Fruit fly (Drosophila melanogaster) whole organism, prepupa: ENCODE data around the gene Mnt.

Experiments
- CG10669 ChIP-seq: fragments of 200-800 bp; sonication (Bioruptor generic); optimal IDR thresholded peaks from 3 replicates; lab custom pipeline; 2018; ENCODE audit warnings: missing biosample characterization, mild to moderate bottlenecking, missing genetic modification characterization, moderate library complexity
- CG34406 ChIP-seq: fragments of 200-800 bp; sonication (Bioruptor generic); optimal IDR thresholded peaks from 3 replicates; lab custom pipeline; 2016; ENCODE audit warnings: missing biosample characterization, missing genetic modification characterization
- CG6163 ChIP-seq: fragments of 200-800 bp; sonication (Bioruptor generic); IDR thresholded peaks from 3 replicates; pipeline ENCODE4 v1.3.6; 2022; ENCODE audit warnings: missing biosample characterization, missing genetic modification characterization
- CG6808 ChIP-seq: fragments of 200-800 bp; sonication (Bioruptor generic); optimal IDR thresholded peaks from 3 replicates; lab custom pipeline; 2017; ENCODE audit warnings: missing biosample characterization, missing genetic modification characterization, mild to moderate bottlenecking, moderate library complexity, missing genetic modification reagents
- CG7368 ChIP-seq: fragments of 200-800 bp; sonication (Bioruptor generic); optimal IDR thresholded peaks from 3 replicates; lab custom pipeline; 2016; ENCODE audit warnings: missing biosample characterization, missing genetic modification characterization
- Eip93F ChIP-seq: fragments of 200-800 bp; sonication (Bioruptor generic); optimal IDR thresholded peaks from 2 replicates; lab custom pipeline; 2016; ENCODE audit warnings: missing biosample characterization, mild to moderate bottlenecking, missing genetic modification characterization
- Gug ChIP-seq: fragments of 200-800 bp; sonication (Bioruptor generic); IDR thresholded peaks from 2 replicates; pipeline ENCODE4 v1.3.6; 2022; ENCODE audit warnings: missing biosample characterization, missing genetic modification characterization
- Hr38 ChIP-seq: sonication (Bioruptor generic); optimal IDR thresholded peaks from 2 replicates; lab custom pipeline; 2016; ENCODE audit warnings: missing biosample characterization, missing genetic modification characterization
- OdsH ChIP-seq: fragments of 200-800 bp; sonication (Bioruptor generic); optimal IDR thresholded peaks from 3 replicates; lab custom pipeline; 2016; ENCODE audit warnings: missing biosample characterization, missing genetic modification characterization
- fkh ChIP-seq: fragments of 200-800 bp; sonication (Bioruptor generic); optimal IDR thresholded peaks from 3 replicates; lab custom pipeline; 2017; ENCODE audit warnings: missing biosample characterization, mild to moderate bottlenecking, missing genetic modification characterization, moderate library complexity
- net ChIP-seq: fragments of 200-800 bp; sonication (Bioruptor generic); optimal IDR thresholded peaks from 3 replicates; lab custom pipeline; 2016; ENCODE audit warnings: missing biosample characterization, missing genetic modification characterization
- pdm3 ChIP-seq: fragments of 200-800 bp; sonication (Bioruptor generic); optimal IDR thresholded peaks from 3 replicates; lab custom pipeline; 2016; ENCODE audit warnings: missing biosample characterization, missing genetic modification characterization
- svp ChIP-seq: fragments of 200-800 bp; sonication (Bioruptor generic); peaks from one replicate; lab custom pipeline; 2016; ENCODE audit warnings: missing biosample characterization, missing genetic modification characterization

- TF ChIP-seq CG6163 (GFP tag; lab: Robert Waterston, UW) (no peak), pdm3 (GFP tag; lab: Kevin White, UChicago) (no peak), CG6808 (no peak), CG10669 (GFP tag; lab: Kevin White, UChicago) (no peak), net (GFP tag; lab: Kevin White, UChicago) (no peak), Eip93F (GFP tag; lab: Kevin White, UChicago) (no peak), svp (no peak), Gug (GFP tag; lab: Robert Waterston, UW) (no peak), CG7368 (GFP tag; lab: Kevin White, UChicago) (no peak), Hr38 (GFP tag; lab: Kevin White, UChicago) (no peak), fkh (GFP tag; lab: Kevin White, UChicago) (no peak), OdsH (peak; percentile 12), CG34406 (GFP tag; lab: Kevin White, UChicago) (no peak)
Measured at dm6 chrX:3745264-3745564, 73.6 kb downstream of the Mnt start.
